Worm (Caenorhabditis elegans): ENCODE measurements around the gene mig-32.

mig-32 gene

ce11 chrIV:12086498-12086897 lies 5.5 kb downstream of the mig-32 start:
- TF ChIP-seq ztf-4 (tag; optimal IDR thresholded peaks at IDR 0.05), result peak; percentile 19
- no peak for TF ChIP-seq nhr-11 (tag; optimal IDR thresholded peaks at IDR 0.05)
- peak; percentile 63 for TF ChIP-seq nhr-23 (tag; optimal IDR thresholded peaks at IDR 0.05)
- peak; percentile 19 for TF ChIP-seq lin-15B (tag; optimal IDR thresholded peaks at IDR 0.05)
- TF ChIP-seq ama-1 (optimal IDR thresholded peaks at IDR 0.05), result peak; percentile 71
- TF ChIP-seq R02D3.7 (tag; optimal IDR thresholded peaks at IDR 0.05), result peak; percentile 52
- TF ChIP-seq egl-5 (tag; optimal IDR thresholded peaks at IDR 0.05), result no peak
- TF ChIP-seq nfya-1 (tag; optimal IDR thresholded peaks at IDR 0.05; ENCODE audit: insufficient read depth), result peak; percentile 68
- no peak for TF ChIP-seq fos-1 (tag; optimal IDR thresholded peaks at IDR 0.05)
- TF ChIP-seq pha-4 (tag; optimal IDR thresholded peaks at IDR 0.05), result peak; percentile 82
- peak; percentile 15 for TF ChIP-seq skn-1 (tag; optimal IDR thresholded peaks at IDR 0.05)
- TF ChIP-seq elt-2 (tag; optimal IDR thresholded peaks at IDR 0.05), result peak; percentile 60
- peak in 1 of 3 experiments; percentile 59 for TF ChIP-seq elt-3 (tag; optimal IDR thresholded peaks at IDR 0.05)
- TF ChIP-seq ceh-28 (tag; optimal IDR thresholded peaks at IDR 0.05), result no peak
- TF ChIP-seq tbx-2 (tag; optimal IDR thresholded peaks at IDR 0.05), result peak; percentile 63
- TF ChIP-seq lin-39 (tag; optimal IDR thresholded peaks at IDR 0.05), result peak; percentile 86
- peak; percentile 16 for TF ChIP-seq pqm-1 (tag; optimal IDR thresholded peaks at IDR 0.05)
- peak; percentile 79 for TF ChIP-seq nhr-25 (tag; optimal IDR thresholded peaks at IDR 0.05)
- peak; percentile 85 for TF ChIP-seq hmg-11 (tag; optimal IDR thresholded peaks at IDR 0.05)
- no peak for TF ChIP-seq fkh-10 (GFP tag; optimal IDR thresholded peaks at IDR 0.05)
- no peak for TF ChIP-seq ceh-82 (tag; optimal IDR thresholded peaks at IDR 0.05)
- peak; percentile 48 for TF ChIP-seq nhr-76 (tag; optimal IDR thresholded peaks at IDR 0.05)
- no peak for TF ChIP-seq fkh-2 (tag; optimal IDR thresholded peaks at IDR 0.05)
- peak; percentile 83 for TF ChIP-seq nhr-43 (tag; optimal IDR thresholded peaks at IDR 0.05; ENCODE audit: poor library complexity, severe bottlenecking)
- peak; percentile 32 for TF ChIP-seq nhr-77 (tag; optimal IDR thresholded peaks at IDR 0.05)
- peak; percentile 46 for TF ChIP-seq snpc-4 (tag; optimal IDR thresholded peaks at IDR 0.05)
- peak; percentile 84 for TF ChIP-seq lsy-12 (tag; optimal IDR thresholded peaks at IDR 0.05)
- TF ChIP-seq nhr-12 (tag; optimal IDR thresholded peaks at IDR 0.05), result no peak

- TF ChIP-seq lin-15B (tag; optimal IDR thresholded peaks at IDR 0.05) (no peak), ztf-11 (tag; optimal IDR thresholded peaks at IDR 0.05) (no peak), fkh-2 (tag; optimal IDR thresholded peaks at IDR 0.05) (no peak), eor-1 (tag; optimal IDR thresholded peaks at IDR 0.05) (no peak), pha-4 (tag; optimal IDR thresholded peaks at IDR 0.05) (no peak), nhr-25 (tag; optimal IDR thresholded peaks at IDR 0.05) (no peak)
Measured at ce11 chrIV:12085120-12085519, 6.9 kb downstream of the mig-32 start, which contains the start of gene rbm-34. TSS of gene rbm-34 (plus strand) at chrIV:12085420.

- TF ChIP-seq ama-1 (optimal IDR thresholded peaks at IDR 0.05) (peak; percentile 25), sea-2 (GFP tag; optimal IDR thresholded peaks at IDR 0.05) (no peak)
Measured at ce11 chrIV:12084587-12084986, 7.4 kb downstream of the mig-32 start.

DNA sequence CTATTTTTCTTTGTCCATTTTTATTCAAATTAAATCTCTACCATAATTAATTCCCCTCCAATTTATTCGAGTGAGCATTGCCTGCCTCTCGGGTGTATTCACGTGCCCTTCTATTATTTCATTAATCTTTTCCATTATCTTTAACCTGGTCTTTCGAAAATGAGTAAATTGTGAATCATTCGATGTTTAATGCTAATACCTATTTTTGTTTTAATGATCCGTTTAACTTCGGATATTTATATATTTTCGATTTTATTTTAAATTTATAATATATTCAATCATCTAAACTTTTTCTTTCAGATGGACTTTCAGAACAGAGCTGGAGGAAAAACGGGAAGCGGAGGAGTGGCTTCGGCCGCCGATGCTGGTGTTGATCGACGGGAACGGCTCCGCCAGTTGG lies 7.8 kb downstream of the mig-32 start, which contains the start of gene repo-1:
Gene repo-1, plus strand, starts transcription at position 301 of the 400 bp plus-strand sequence.
- TF ChIP-seq nhr-67 (tag; optimal IDR thresholded peaks at IDR 0.05), result no peak
- no peak for TF ChIP-seq egl-5 (tag; optimal IDR thresholded peaks at IDR 0.05)
- TF ChIP-seq fos-1 (tag; optimal IDR thresholded peaks at IDR 0.05), result no peak
- no peak for TF ChIP-seq ceh-82 (tag; optimal IDR thresholded peaks at IDR 0.05)
- TF ChIP-seq ztf-11 (tag; optimal IDR thresholded peaks at IDR 0.05), result no peak
- no peak for TF ChIP-seq nhr-23 (tag; optimal IDR thresholded peaks at IDR 0.05)
- TF ChIP-seq elt-1 (tag; optimal IDR thresholded peaks at IDR 0.05), result no peak

DNA sequence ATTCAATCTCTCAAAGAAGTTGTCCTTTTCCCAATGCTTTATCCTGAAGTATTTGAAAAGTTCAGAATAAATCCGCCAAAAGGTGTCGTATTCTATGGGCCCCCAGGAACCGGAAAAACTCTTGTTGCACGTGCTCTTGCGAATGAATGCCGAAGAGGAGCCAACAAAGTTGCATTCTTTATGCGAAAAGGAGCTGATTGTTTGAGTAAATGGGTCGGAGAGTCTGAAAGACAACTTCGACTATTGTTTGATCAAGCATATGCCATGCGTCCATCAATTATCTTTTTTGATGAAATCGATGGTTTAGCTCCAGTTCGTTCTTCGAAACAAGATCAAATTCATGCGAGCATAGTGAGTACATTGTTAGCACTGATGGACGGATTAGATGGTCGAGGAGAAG lies 11.2 kb downstream of the mig-32 start:
- TF ChIP-seq ztf-4 (tag; optimal IDR thresholded peaks at IDR 0.05), result no peak
- TF ChIP-seq nhr-28 (tag; optimal IDR thresholded peaks at IDR 0.05), result no peak
- TF ChIP-seq ceh-16 (tag; optimal IDR thresholded peaks at IDR 0.05), result no peak
